Worm (Caenorhabditis elegans) whole organism, L4 larva: ENCODE data around the gene msp-81.

Experiments
- Y48G9A.11 ChIP-seq: fragments of 200-800 bp; sonication (Bioruptor generic); IDR thresholded peaks from 2 replicates; pipeline ENCODE4 v1.3.6; 2022; ENCODE audit warnings: missing genetic modification reagents, missing genetic modification characterization, missing compliant biosample characterization
- aly-2 ChIP-seq: sonication (generic microtip); optimal IDR thresholded peaks from 2 replicates; lab custom pipeline; 2018; ENCODE audit warnings: missing biosample characterization, missing genetic modification characterization
- ceh-20 ChIP-seq: fragments of 200-800 bp; sonication (Bioruptor generic); IDR thresholded peaks from 2 replicates; pipeline ENCODE4 v1.3.6; 2022; ENCODE audit warnings: missing genetic modification reagents, missing genetic modification characterization, missing compliant biosample characterization
- ceh-28 ChIP-seq: fragments of 150-350 bp; optimal IDR thresholded peaks from 2 replicates; lab custom pipeline; 2014; ENCODE audit warnings: missing biosample characterization, missing genetic modification reagents, missing genetic modification characterization
- ceh-44 ChIP-seq: fragments of 200-800 bp; sonication (Bioruptor generic); IDR thresholded peaks from 2 replicates; pipeline ENCODE4 v1.3.6; 2022; ENCODE audit warnings: missing genetic modification reagents, missing genetic modification characterization, missing compliant biosample characterization
- ceh-62 ChIP-seq: sonication (generic microtip); optimal IDR thresholded peaks from 2 replicates; lab custom pipeline; 2017; ENCODE audit warnings: missing biosample characterization, missing genetic modification characterization
- daf-16 ChIP-seq, 3 experiments: sonication (generic microtip); optimal IDR thresholded peaks; 2 replicates each; lab custom pipeline; 2016 to 2017; ENCODE audit warnings: missing genetic modification characterization in 3 of 3, missing genetic modification reagents in 3 of 3, mild to moderate bottlenecking in 2 of 3, missing compliant biosample characterization in 2 of 3, missing biosample characterization in 1 of 3, moderate library complexity in 1 of 3
- dmd-6 ChIP-seq: fragments of 200-800 bp; sonication (Bioruptor generic); IDR thresholded peaks from 2 replicates; pipeline ENCODE4 v1.3.6; 2022; ENCODE audit warnings: missing genetic modification reagents, missing genetic modification characterization, missing compliant biosample characterization
- nhr-28 ChIP-seq: fragments of 150-350 bp; optimal IDR thresholded peaks from 2 replicates; lab custom pipeline; 2014; ENCODE audit warnings: missing biosample characterization, missing genetic modification characterization
- nhr-76 ChIP-seq: fragments of 150-350 bp; optimal IDR thresholded peaks from 2 replicates; lab custom pipeline; 2014; ENCODE audit warnings: missing biosample characterization, missing genetic modification characterization
- pqm-1 ChIP-seq: sonication (generic microtip); optimal IDR thresholded peaks from 2 replicates; lab custom pipeline; 2017; ENCODE audit warnings: missing biosample characterization, missing genetic modification characterization
- unc-62 ChIP-seq, 3 experiments: fragments of 150-350 bp in 1 of 3; sonication (generic microtip); optimal IDR thresholded peaks in 2 of 3; peaks in 1 of 3; 1 replicate in 1 of 3; 2 replicates in 2 of 3; lab custom pipeline; 2014 to 2017; ENCODE audit warnings: missing biosample characterization in 3 of 3, missing genetic modification characterization in 3 of 3, missing genetic modification reagents in 3 of 3, missing genotype in 1 of 3

The msp-81 gene

ce11 chrIV:9790708-9791107 lies 45.5 kb downstream of the msp-81 start:
- TF ChIP-seq ceh-28 (tag; lab: Kevin White, UChicago) (no peak), Y48G9A.11 (GFP tag; lab: Robert Waterston, UW) (no peak), ceh-20 (GFP tag; lab: Robert Waterston, UW) (no peak), ceh-44 (GFP tag; lab: Robert Waterston, UW) (no peak), aly-2 (no peak), ceh-62 (no peak), nhr-28 (peak; percentile 50), pqm-1 (tag; lab: Kevin White, UChicago) (no peak), unc-62 (GFP tag; optimal IDR thresholded peaks at IDR 0.05 in 1 of 2; lab: Kevin White, UChicago) (peak in 1 of 2 experiments; percentile 91), unc-62 (tag; optimal IDR thresholded peaks at IDR 0.05; lab: Kevin White, UChicago) (no peak), nhr-76 (tag; lab: Kevin White, UChicago) (no peak), dmd-6 (GFP tag; lab: Robert Waterston, UW) (no peak)

ce11 chrIV:9789496-9789895 lies 46.7 kb downstream of the msp-81 start, which contains the start of gene T13F2.4:
Gene T13F2.4 (plus strand): TSS chrIV:9789796.
- no peak for TF ChIP-seq daf-16 (GFP tag; optimal IDR thresholded peaks at IDR 0.05; lab: Kevin White, UChicago)
- no peak for TF ChIP-seq daf-16 (tag; optimal IDR thresholded peaks at IDR 0.05; lab: Kevin White, UChicago)
